Worm (Caenorhabditis elegans): Measurements from ENCODE around the gene btb-14.

Gene btb-14

DNA sequence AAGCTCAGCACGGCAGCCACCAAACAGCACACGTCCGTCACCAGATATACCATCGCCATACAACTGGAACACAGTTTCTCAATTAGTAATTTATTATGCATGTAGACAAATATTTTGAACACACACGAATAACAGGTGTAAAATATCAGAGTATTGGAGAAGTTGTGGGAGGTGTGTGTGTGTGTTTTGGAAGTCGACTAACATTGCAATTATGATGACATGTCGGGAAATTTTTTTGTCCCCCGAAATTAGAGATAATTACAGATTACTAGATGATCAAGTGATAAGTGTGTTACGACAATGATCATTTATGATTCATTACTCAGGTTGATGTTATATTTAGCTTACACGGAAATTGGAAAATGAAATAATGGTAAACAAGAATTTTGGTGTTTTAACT, 46.5 kb downstream of the btb-14 start, which contains the start of gene Y57A10C.8:
TSS of gene Y57A10C.8 (minus strand) at position 101 of the 400 bp plus-strand sequence.
- no peak for TF ChIP-seq elt-1 (tag; optimal IDR thresholded peaks at IDR 0.05)
- TF ChIP-seq fkh-2 (tag; optimal IDR thresholded peaks at IDR 0.05) = no peak
- no peak for TF ChIP-seq sea-2 (GFP tag; optimal IDR thresholded peaks at IDR 0.05)
- TF ChIP-seq ceh-16 (tag; optimal IDR thresholded peaks at IDR 0.05) = no peak
- TF ChIP-seq nhr-12 (tag; optimal IDR thresholded peaks at IDR 0.05) = no peak
- TF ChIP-seq egl-27 (tag; optimal IDR thresholded peaks at IDR 0.05) = no peak
- no peak for TF ChIP-seq lin-39 (tag; optimal IDR thresholded peaks at IDR 0.05)
- no peak for TF ChIP-seq ztf-4 (tag; optimal IDR thresholded peaks at IDR 0.05)
- TF ChIP-seq nhr-43 (tag; optimal IDR thresholded peaks at IDR 0.05; ENCODE audit: poor library complexity, severe bottlenecking) = no peak
- no peak for TF ChIP-seq hmg-11 (tag; optimal IDR thresholded peaks at IDR 0.05)
- no peak for TF ChIP-seq mml-1 (tag; optimal IDR thresholded peaks at IDR 0.05)
- TF ChIP-seq nhr-237 (tag; optimal IDR thresholded peaks at IDR 0.05) = no peak
- TF ChIP-seq unc-62 (GFP tag; optimal IDR thresholded peaks at IDR 0.05) = no peak
- TF ChIP-seq unc-39 (tag; optimal IDR thresholded peaks at IDR 0.05) = no peak
- no peak for TF ChIP-seq nhr-23 (tag; optimal IDR thresholded peaks at IDR 0.05)
- no peak for TF ChIP-seq ZK546.5 (tag; optimal IDR thresholded peaks at IDR 0.05)
- TF ChIP-seq egl-5 (tag; optimal IDR thresholded peaks at IDR 0.05) = no peak
- TF ChIP-seq nhr-28 (tag; optimal IDR thresholded peaks at IDR 0.05) = no peak
- TF ChIP-seq nfya-1 (tag; optimal IDR thresholded peaks at IDR 0.05; ENCODE audit: insufficient read depth) = no peak

DNA sequence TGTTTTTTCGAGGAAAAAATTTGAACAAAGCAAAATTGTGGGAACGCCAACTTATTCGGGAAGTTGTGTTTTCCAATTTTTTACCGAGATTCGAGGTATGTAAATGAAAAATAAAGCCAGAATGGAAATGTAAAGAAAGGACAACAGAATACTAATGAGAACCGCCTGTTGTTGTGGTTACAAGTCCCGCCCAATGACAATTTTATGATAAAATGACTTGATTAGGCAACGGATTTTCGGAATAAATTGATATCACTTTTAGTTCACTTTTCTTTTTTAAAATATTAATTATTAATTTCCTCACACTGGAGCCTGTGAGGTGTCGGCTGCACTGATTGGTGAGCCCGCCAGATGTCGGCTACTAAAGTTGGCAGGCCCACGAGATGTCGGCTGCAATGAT, 49.1 kb downstream of the btb-14 start, which contains the start of gene dct-12:
TSS of gene dct-12 (minus strand) at position 101 of the 400 bp plus-strand sequence.
- TF ChIP-seq nhr-43 (tag; optimal IDR thresholded peaks at IDR 0.05; ENCODE audit: poor library complexity, severe bottlenecking) = no peak
- no peak for TF ChIP-seq hmg-11 (tag; optimal IDR thresholded peaks at IDR 0.05)
- TF ChIP-seq unc-62 (GFP tag; optimal IDR thresholded peaks at IDR 0.05) = no peak
- no peak for TF ChIP-seq nhr-77 (tag; optimal IDR thresholded peaks at IDR 0.05)
- TF ChIP-seq elt-1 (tag; optimal IDR thresholded peaks at IDR 0.05) = no peak
- no peak for TF ChIP-seq ceh-28 (tag; optimal IDR thresholded peaks at IDR 0.05)
- TF ChIP-seq fkh-10 (GFP tag; optimal IDR thresholded peaks at IDR 0.05) = no peak
- TF ChIP-seq zag-1 (tag; optimal IDR thresholded peaks at IDR 0.05) = no peak
- no peak for TF ChIP-seq mdl-1 (tag; optimal IDR thresholded peaks at IDR 0.05)
- no peak for TF ChIP-seq nhr-76 (tag; optimal IDR thresholded peaks at IDR 0.05)
- TF ChIP-seq nhr-237 (tag; optimal IDR thresholded peaks at IDR 0.05) = no peak
- TF ChIP-seq nhr-28 (tag; optimal IDR thresholded peaks at IDR 0.05) = no peak
- TF ChIP-seq egl-5 (tag; optimal IDR thresholded peaks at IDR 0.05) = no peak
- no peak for TF ChIP-seq ztf-11 (tag; optimal IDR thresholded peaks at IDR 0.05)

Data from whole organism, L3 larva.